Worm (Caenorhabditis elegans) whole organism, midembryonic: ENCODE measurements around the gene ZK632.14.

Experiments used
- T22C8.4 ChIP-seq: fragments of 200-800 bp; sonication (Bioruptor generic); IDR thresholded peaks from 2 replicates; pipeline ENCODE4 v1.3.6; 2022; ENCODE audit warnings: missing genetic modification characterization, missing compliant biosample characterization
- cog-1 ChIP-seq: sonication (generic microtip); optimal IDR thresholded peaks from 2 replicates; lab custom pipeline; 2016; ENCODE audit warnings: missing genetic modification characterization, missing compliant biosample characterization
- flt-1 ChIP-seq: fragments of 200-800 bp; sonication (Bioruptor generic); IDR thresholded peaks from 2 replicates; pipeline ENCODE4 v1.3.6; 2022; ENCODE audit warnings: missing genetic modification characterization, missing compliant biosample characterization
- klf-2 ChIP-seq: fragments of 200-800 bp; sonication (Bioruptor generic); conservative IDR thresholded peaks from 2 replicates; pipeline ENCODE4 v1.3.6; 2022; ENCODE audit warnings: missing genetic modification reagents, missing genetic modification characterization, missing compliant biosample characterization
- ref-1 ChIP-seq: fragments of 200-800 bp; sonication (Bioruptor generic); conservative IDR thresholded peaks from 2 replicates; pipeline ENCODE4 v1.3.6; 2022; ENCODE audit warnings: missing genetic modification reagents, missing genetic modification characterization, missing compliant biosample characterization
- tab-1 ChIP-seq: fragments of 200-800 bp; sonication (Bioruptor generic); IDR thresholded peaks from 2 replicates; pipeline ENCODE4 v1.3.6; 2022; ENCODE audit warnings: missing genetic modification characterization, missing compliant biosample characterization
- ztf-23 ChIP-seq: fragments of 200-800 bp; sonication (Bioruptor generic); IDR thresholded peaks from 2 replicates; pipeline ENCODE4 v1.3.6; 2022; ENCODE audit warnings: missing genetic modification reagents, missing genetic modification characterization, missing compliant biosample characterization

DNA sequence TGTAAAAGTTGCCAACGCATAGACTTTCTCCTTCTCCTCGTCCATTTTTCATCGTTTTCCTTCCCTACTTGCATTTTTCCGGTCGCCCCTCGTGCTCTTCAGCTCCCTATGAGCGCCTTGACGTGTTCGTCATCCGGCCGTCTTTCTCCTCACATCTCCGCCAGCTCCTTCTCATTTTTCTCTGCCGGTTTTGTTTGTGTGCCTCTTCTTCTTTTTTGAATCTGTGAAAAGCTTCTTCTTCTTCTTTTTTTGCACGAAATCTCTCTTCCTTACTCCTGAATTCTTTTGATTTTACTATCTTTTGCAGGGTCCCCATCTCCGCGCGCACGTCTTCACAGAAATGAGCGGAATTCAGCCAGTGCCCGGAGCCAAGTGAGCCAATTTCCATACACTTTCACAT lies 38.3 kb downstream of the ZK632.14 start, which contains the start of gene K11H3.3:
- TF ChIP-seq flt-1 (no peak), klf-2 (GFP tag; lab: Robert Waterston, UW) (no peak), T22C8.4 (GFP tag; lab: Robert Waterston, UW) (no peak), tab-1 (GFP tag; lab: Robert Waterston, UW) (no peak), cog-1 (no peak), ztf-23 (GFP tag; lab: Robert Waterston, UW) (no peak), ref-1 (GFP tag; lab: Robert Waterston, UW) (no peak)
